Fruit fly (Drosophila melanogaster) whole organism, embryonic: Measurements from ENCODE around the gene CG6959.

Experiments
- B-H1 ChIP-seq: fragments of 200-800 bp; sonication (Bioruptor generic); IDR thresholded peaks from 3 replicates; pipeline ENCODE4 v1.3.6; 2022; ENCODE audit warnings: missing biosample characterization, missing genetic modification characterization
- CG10274 ChIP-seq: fragments of 200-800 bp; sonication (Bioruptor generic); optimal IDR thresholded peaks from 3 replicates; lab custom pipeline; 2017; ENCODE audit warnings: missing biosample characterization, mild to moderate bottlenecking, missing genetic modification characterization
- CG10462 ChIP-seq: fragments of 200-800 bp; sonication (Bioruptor generic); optimal IDR thresholded peaks from 2 replicates; lab custom pipeline; 2016; ENCODE audit warnings: missing biosample characterization, missing genetic modification characterization
- CG10654 ChIP-seq: fragments of 200-800 bp; sonication (Bioruptor generic); optimal IDR thresholded peaks from 2 replicates; lab custom pipeline; 2016; ENCODE audit warnings: missing biosample characterization, missing genetic modification characterization
- CG12744 ChIP-seq: fragments of 200-800 bp; sonication (Bioruptor generic); optimal IDR thresholded peaks from 2 replicates; lab custom pipeline; 2016; ENCODE audit warnings: missing biosample characterization, missing genetic modification characterization
- CG15601 ChIP-seq: fragments of 200-800 bp; sonication (Bioruptor generic); optimal IDR thresholded peaks from 3 replicates; lab custom pipeline; 2019; ENCODE audit warnings: missing biosample characterization, mild to moderate bottlenecking, missing genetic modification characterization, moderate library complexity
- CG16779 ChIP-seq: fragments of 200-800 bp; sonication (Bioruptor generic); IDR thresholded peaks from 2 replicates; pipeline ENCODE4 v1.3.6; 2022; ENCODE audit warnings: missing biosample characterization, missing genetic modification characterization
- CG16815 ChIP-seq: fragments of 200-800 bp; sonication (Bioruptor generic); optimal IDR thresholded peaks from 3 replicates; lab custom pipeline; 2017; ENCODE audit warnings: missing biosample characterization, mild to moderate bottlenecking, missing genetic modification characterization
- CG17912 ChIP-seq: fragments of 200-800 bp; sonication (Bioruptor generic); optimal IDR thresholded peaks from 2 replicates; lab custom pipeline; 2018; ENCODE audit warnings: missing biosample characterization, mild to moderate bottlenecking, missing genetic modification characterization
- CG18619 ChIP-seq: fragments of 200-800 bp; sonication (Bioruptor generic); optimal IDR thresholded peaks from 3 replicates; lab custom pipeline; 2017; ENCODE audit warnings: missing biosample characterization, mild to moderate bottlenecking, missing genetic modification characterization
- CG2120 ChIP-seq: fragments of 200-800 bp; sonication (Bioruptor generic); optimal IDR thresholded peaks from 3 replicates; lab custom pipeline; 2016; ENCODE audit warnings: missing biosample characterization, missing genetic modification characterization
- CG2678 ChIP-seq: fragments of 200-800 bp; sonication (Bioruptor generic); optimal IDR thresholded peaks from 3 replicates; lab custom pipeline; 2019; ENCODE audit warnings: missing biosample characterization, mild to moderate bottlenecking, missing genetic modification characterization, moderate library complexity
- CG31441 ChIP-seq: fragments of 200-800 bp; sonication (Bioruptor generic); IDR thresholded peaks from 2 replicates; pipeline ENCODE4 v1.3.6; 2022; ENCODE audit warnings: missing biosample characterization, missing genetic modification characterization
- CG32532 ChIP-seq: fragments of 200-800 bp; sonication (Bioruptor generic); IDR thresholded peaks from 2 replicates; pipeline ENCODE4 v1.3.6; 2022; ENCODE audit warnings: missing biosample characterization, missing genetic modification characterization
- CG34422 ChIP-seq: fragments of 200-800 bp; sonication (Bioruptor generic); IDR thresholded peaks from 3 replicates; pipeline ENCODE4 v1.3.6; 2022; ENCODE audit warnings: missing biosample characterization, missing genetic modification characterization
- CG4282 ChIP-seq: fragments of 200-800 bp; sonication (Bioruptor generic); optimal IDR thresholded peaks from 2 replicates; lab custom pipeline; 2016; ENCODE audit warnings: missing biosample characterization, missing genetic modification characterization
- CG6813 ChIP-seq: fragments of 200-800 bp; sonication (Bioruptor generic); optimal IDR thresholded peaks from 2 replicates; lab custom pipeline; 2017; ENCODE audit warnings: missing biosample characterization, missing genetic modification characterization, mild to moderate bottlenecking, moderate library complexity, missing genetic modification reagents
- CG7786 ChIP-seq: fragments of 200-800 bp; sonication (Bioruptor generic); optimal IDR thresholded peaks from 2 replicates; lab custom pipeline; 2016; ENCODE audit warnings: missing biosample characterization, missing genetic modification characterization
- CG7839 ChIP-seq: fragments of 200-800 bp; sonication (Bioruptor generic); optimal IDR thresholded peaks from 3 replicates; lab custom pipeline; 2018; ENCODE audit warnings: missing biosample characterization, mild to moderate bottlenecking, missing genetic modification characterization, moderate library complexity
- CG8359 ChIP-seq: fragments of 200-800 bp; sonication (Bioruptor generic); optimal IDR thresholded peaks from 2 replicates; lab custom pipeline; 2017; ENCODE audit warnings: missing biosample characterization, mild to moderate bottlenecking, missing genetic modification characterization, borderline replicate concordance
- CG9437 ChIP-seq: fragments of 200-800 bp; sonication (Bioruptor generic); optimal IDR thresholded peaks from 2 replicates; lab custom pipeline; 2018; ENCODE audit warnings: missing biosample characterization, mild to moderate bottlenecking, missing genetic modification characterization
- CG9609 ChIP-seq: fragments of 200-800 bp; sonication (Bioruptor generic); optimal IDR thresholded peaks from 3 replicates; lab custom pipeline; 2016; ENCODE audit warnings: missing biosample characterization, missing genetic modification characterization
- CG9817 ChIP-seq: fragments of 200-800 bp; sonication (Bioruptor generic); optimal IDR thresholded peaks from 2 replicates; lab custom pipeline; 2018; ENCODE audit warnings: missing biosample characterization, mild to moderate bottlenecking, missing genetic modification characterization, moderate library complexity
- Dfd ChIP-seq, 2 experiments: fragments of >200 bp; optimal IDR thresholded peaks; 2 replicates each; lab custom pipeline; 2017; ENCODE audit warnings: missing biosample characterization in 2 of 2, missing genetic modification characterization in 2 of 2
- ERR ChIP-seq: fragments of 200-800 bp; sonication (Bioruptor generic); optimal IDR thresholded peaks from 2 replicates; lab custom pipeline; 2016; ENCODE audit warnings: missing biosample characterization, missing genetic modification characterization
- Elba2 ChIP-seq: fragments of 200-800 bp; sonication (Bioruptor generic); optimal IDR thresholded peaks from 3 replicates; lab custom pipeline; 2016; ENCODE audit warnings: missing biosample characterization, missing genetic modification characterization
- Ets97D ChIP-seq: fragments of 200-800 bp; sonication (Bioruptor generic); optimal IDR thresholded peaks from 3 replicates; lab custom pipeline; 2016; ENCODE audit warnings: missing biosample characterization, missing genetic modification characterization
- H2.0 ChIP-seq: fragments of 200-800 bp; sonication (Bioruptor generic); IDR thresholded peaks from 2 replicates; pipeline ENCODE4 v1.3.6; 2022; ENCODE audit warnings: missing biosample characterization, missing genetic modification characterization
- Hey ChIP-seq: fragments of 200-800 bp; sonication (Bioruptor generic); optimal IDR thresholded peaks from 3 replicates; lab custom pipeline; 2018; ENCODE audit warnings: missing biosample characterization, mild to moderate bottlenecking, missing genetic modification characterization
- Jarid2 ChIP-seq: fragments of 200-800 bp; sonication (Bioruptor generic); optimal IDR thresholded peaks from 3 replicates; lab custom pipeline; 2017; ENCODE audit warnings: mild to moderate bottlenecking, missing biosample characterization, missing genetic modification reagents, missing genetic modification characterization
- MBD-R2 ChIP-seq: fragments of 200-800 bp; sonication (Bioruptor generic); IDR thresholded peaks from 2 replicates; pipeline ENCODE4 v1.3.6; 2022; ENCODE audit warnings: missing biosample characterization, missing genetic modification characterization
- Nf-YB ChIP-seq: fragments of 200-800 bp; sonication (Bioruptor generic); optimal IDR thresholded peaks from 3 replicates; lab custom pipeline; 2019; ENCODE audit warnings: missing biosample characterization, mild to moderate bottlenecking, missing genetic modification characterization, moderate library complexity
- Rfx ChIP-seq: fragments of 200-800 bp; sonication (Bioruptor generic); IDR thresholded peaks from 2 replicates; pipeline ENCODE4 v1.3.6; 2022; ENCODE audit warnings: missing biosample characterization, missing genetic modification characterization
- ap ChIP-seq: fragments of 200-800 bp; sonication (Bioruptor generic); IDR thresholded peaks from 2 replicates; pipeline ENCODE4 v1.3.6; 2022; ENCODE audit warnings: missing biosample characterization, missing genetic modification characterization
- chif ChIP-seq, 2 experiments: fragments of 200-800 bp; sonication (Bioruptor generic); optimal IDR thresholded peaks; 3 replicates each; lab custom pipeline; 2016; ENCODE audit warnings: missing biosample characterization in 2 of 2, missing genetic modification characterization in 2 of 2
- dpn ChIP-seq, 2 experiments: fragments of 200-800 bp; sonication (Bioruptor generic); optimal IDR thresholded peaks; 3 replicates each; lab custom pipeline; 2016; ENCODE audit warnings: missing biosample characterization in 2 of 2, missing genetic modification characterization in 2 of 2
- ewg ChIP-seq: fragments of 200-800 bp; sonication (Bioruptor generic); optimal IDR thresholded peaks from 3 replicates; lab custom pipeline; 2017; ENCODE audit warnings: mild to moderate bottlenecking, missing biosample characterization, missing genetic modification reagents, missing genetic modification characterization
- fd102C ChIP-seq: fragments of 200-800 bp; sonication (Bioruptor generic); optimal IDR thresholded peaks from 2 replicates; lab custom pipeline; 2018; ENCODE audit warnings: missing biosample characterization, mild to moderate bottlenecking, missing genetic modification characterization, moderate library complexity
- gce ChIP-seq: fragments of 200-800 bp; sonication (Bioruptor generic); IDR thresholded peaks from 3 replicates; pipeline ENCODE4 v1.3.6; 2022; ENCODE audit warnings: missing biosample characterization, missing genetic modification characterization
- inv ChIP-seq: fragments of 200-800 bp; sonication (Bioruptor generic); IDR thresholded peaks from 2 replicates; pipeline ENCODE4 v1.3.6; 2022; ENCODE audit warnings: missing biosample characterization, missing genetic modification characterization; ENCODE audit not compliant: partially characterized antibody
- jigr1 ChIP-seq: fragments of 200-800 bp; sonication (Bioruptor generic); IDR thresholded peaks from 3 replicates; pipeline ENCODE4 v1.3.6; 2022; ENCODE audit warnings: missing biosample characterization, missing genetic modification characterization
- lab ChIP-seq: fragments of 200-800 bp; sonication (Bioruptor generic); optimal IDR thresholded peaks from 3 replicates; lab custom pipeline; 2017; ENCODE audit warnings: missing biosample characterization, missing genetic modification characterization, mild to moderate bottlenecking, moderate library complexity, missing genetic modification reagents
- odd ChIP-seq: fragments of 200-800 bp; sonication (Bioruptor generic); optimal IDR thresholded peaks from 2 replicates; lab custom pipeline; 2017; ENCODE audit warnings: missing biosample characterization, mild to moderate bottlenecking, missing genetic modification characterization
- pan ChIP-seq, 4 experiments: fragments of >200 bp in 3 of 4; fragments of 200-800 bp in 1 of 4; sonication (Bioruptor generic) in 1 of 4; optimal IDR thresholded peaks in 3 of 4; IDR thresholded peaks in 1 of 4; 2 replicates each; pipeline versions ENCODE4 v1.3.6 to Lab custom; 2017 to 2022; ENCODE audit warnings: missing biosample characterization in 2 of 4, missing genetic modification characterization in 2 of 4, mixed read lengths in 1 of 4
- salm ChIP-seq: fragments of 200-800 bp; sonication (Bioruptor generic); optimal IDR thresholded peaks from 2 replicates; lab custom pipeline; 2018; ENCODE audit warnings: missing biosample characterization, mild to moderate bottlenecking, missing genetic modification characterization
- tio ChIP-seq: fragments of 200-800 bp; sonication (Bioruptor generic); optimal IDR thresholded peaks from 2 replicates; lab custom pipeline; 2017; ENCODE audit warnings: missing biosample characterization, missing genetic modification characterization, inconsistent platforms
- zen2 ChIP-seq: fragments of 200-800 bp; sonication (Bioruptor generic); IDR thresholded peaks from 3 replicates; pipeline ENCODE4 v1.3.6; 2022; ENCODE audit warnings: missing biosample characterization, missing genetic modification characterization; ENCODE audit not compliant: partially characterized antibody
- zfh1 ChIP-seq: fragments of 200-800 bp; sonication (Bioruptor generic); IDR thresholded peaks from 3 replicates; pipeline ENCODE4 v1.3.6; 2022; ENCODE audit warnings: missing biosample characterization, missing genetic modification characterization

Gene CG6959

dm6 chr3R:11779357-11780018 lies 89.8 kb downstream of the CG6959 start (continued):
- TF ChIP-seq tio (GFP tag; lab: Kevin White, UChicago) (peak; percentile 79), MBD-R2 (GFP tag; lab: Robert Waterston, UW) (no peak), CG17912 (no peak), Nf-YB (peak; percentile 66), Hey (tag; lab: Kevin White, UChicago) (no peak), CG10654 (peak; percentile 64), ewg (GFP tag; lab: Kevin White, UChicago) (peak; percentile 66), CG10274 (GFP tag; lab: Kevin White, UChicago) (peak; percentile 94), Rfx (GFP tag; lab: Robert Waterston, UW) (no peak), CG2120 (GFP tag; lab: Kevin White, UChicago) (no peak), B-H1 (GFP tag; lab: Robert Waterston, UW) (no peak; the same call in 2 of the 3 replicates), CG4282 (GFP tag; lab: Kevin White, UChicago) (no peak), zen2 (GFP tag; lab: Robert Waterston, UW) (no peak), CG18619 (GFP tag; lab: Kevin White, UChicago) (peak; percentile 63), Elba2 (GFP tag; lab: Kevin White, UChicago) (no peak), chif (GFP tag; optimal IDR thresholded peaks at IDR 0.05; lab: Kevin White, UChicago) (peak; percentile 66 to 84), Ets97D (GFP tag; lab: Kevin White, UChicago) (peak; percentile 3), gce (GFP tag; lab: Robert Waterston, UW) (0 out of 3 replicates have a peak, but pooled peaks have one; percentile 18), dpn (GFP tag; optimal IDR thresholded peaks at IDR 0.05; lab: Kevin White, UChicago) (peak; percentile 19 to 66), ap (GFP tag; lab: Robert Waterston, UW) (peak; percentile 58), odd (GFP tag; lab: Kevin White, UChicago) (peak; percentile 63), CG6813 (GFP tag; lab: Kevin White, UChicago) (peak; percentile 15), H2.0 (GFP tag; lab: Robert Waterston, UW) (peak; percentile 41; the same call in 1 of the 2 replicates), zfh1 (peak; percentile 76), CG16779 (GFP tag; lab: Robert Waterston, UW) (no peak), CG8359 (GFP tag; lab: Kevin White, UChicago) (peak; percentile 76), lab (peak; percentile 14), Dfd (GFP tag; optimal IDR thresholded peaks at IDR 0.05; lab: Kevin White, UChicago) (no peak), CG9437 (GFP tag; lab: Kevin White, UChicago) (peak; percentile 68), CG31441 (GFP tag; lab: Robert Waterston, UW) (peak; percentile 72; the same call in 1 of the 2 replicates), CG15601 (tag; lab: Kevin White, UChicago) (peak; percentile 87), CG34422 (GFP tag; lab: Robert Waterston, UW) (peak; percentile 41; the same call in 1 of the 3 replicates), ERR (GFP tag; lab: Kevin White, UChicago) (no peak), pan (optimal IDR thresholded peaks at IDR 0.05; lab: Kevin White, UChicago) (no peak), pan (GFP tag; optimal IDR thresholded peaks at IDR 0.05 in 1 of 2, IDR thresholded peaks at IDR 0.05 in 1 of 2) (peak in 1 of 2 experiments; percentile 50), fd102C (GFP tag; lab: Kevin White, UChicago) (peak; percentile 42), CG16815 (GFP tag; lab: Kevin White, UChicago) (peak; percentile 78), jigr1 (GFP tag; lab: Robert Waterston, UW) (peak; percentile 32; the same call in 1 of the 3 replicates), salm (tag; lab: Kevin White, UChicago) (peak; percentile 78), CG9609 (GFP tag; lab: Kevin White, UChicago) (peak; percentile 20), CG9817 (peak; percentile 5), CG32532 (GFP tag; lab: Robert Waterston, UW) (no peak), CG2678 (tag; lab: Kevin White, UChicago) (peak; percentile 78), Jarid2 (GFP tag; lab: Kevin White, UChicago) (no peak), inv (no peak), CG10462 (peak; percentile 76), CG7839 (tag; lab: Kevin White, UChicago) (peak; percentile 84), CG12744 (GFP tag; lab: Kevin White, UChicago) (peak; percentile 12), CG7786 (GFP tag; lab: Kevin White, UChicago) (peak; percentile 49)
